Fruit fly (Drosophila melanogaster) S2 (cell line): ENCODE data around the gene PIG-T.

Source experiments
- CG8478 ChIP-seq: fragments of >200 bp; optimal IDR thresholded peaks from 2 replicates; lab custom pipeline; 2018
- CTCF ChIP-seq, 2 experiments: fragments of >200 bp; optimal IDR thresholded peaks; 2 replicates each; lab custom pipeline; 2018

- TF ChIP-seq CTCF (optimal IDR thresholded peaks at IDR 0.05; lab: Kevin White, UChicago) = no peak
- TF ChIP-seq CG8478 (lab: Kevin White, UChicago) = no peak
Observed at dm6 chrX:8367069-8367468, 40.0 kb downstream of the PIG-T start, which contains the start of gene nAChRalpha3.
